Worm (Caenorhabditis elegans): Measurements from ENCODE around the gene nhr-3.

Gene nhr-3

DNA sequence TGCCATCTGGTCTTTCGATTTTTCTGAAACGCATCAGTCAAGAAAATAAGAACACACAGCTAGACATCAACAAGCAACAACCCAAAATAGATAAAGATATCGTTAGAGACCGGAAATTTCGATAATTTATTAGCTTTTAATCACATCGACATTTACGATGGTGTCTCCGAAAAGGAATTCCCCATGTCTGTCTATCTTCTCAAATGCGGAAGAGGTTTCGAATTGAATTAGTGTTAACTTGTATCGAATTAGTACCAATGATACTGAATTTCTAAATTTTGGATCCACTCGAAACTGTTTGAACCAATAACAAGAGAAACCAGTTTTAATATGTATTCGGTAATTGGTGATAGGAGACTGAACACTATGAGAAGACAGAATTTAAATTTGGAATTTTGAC, 23.7 kb upstream of the nhr-3 start:
- TF ChIP-seq die-1 (tag; optimal IDR thresholded peaks at IDR 0.05): no peak
- no peak for TF ChIP-seq akir-1 (GFP tag; optimal IDR thresholded peaks at IDR 0.05)
- TF ChIP-seq nfyb-1 (GFP tag; IDR thresholded peaks at IDR 0.05): no peak
- TF ChIP-seq pha-4 (tag; optimal IDR thresholded peaks at IDR 0.05): no peak
- no peak for TF ChIP-seq attf-6 (GFP tag; IDR thresholded peaks at IDR 0.05)
- TF ChIP-seq ccch-3 (GFP tag; optimal IDR thresholded peaks at IDR 0.05): no peak
- TF ChIP-seq Y95B8A.8 (GFP tag; IDR thresholded peaks at IDR 0.05): no peak

DNA sequence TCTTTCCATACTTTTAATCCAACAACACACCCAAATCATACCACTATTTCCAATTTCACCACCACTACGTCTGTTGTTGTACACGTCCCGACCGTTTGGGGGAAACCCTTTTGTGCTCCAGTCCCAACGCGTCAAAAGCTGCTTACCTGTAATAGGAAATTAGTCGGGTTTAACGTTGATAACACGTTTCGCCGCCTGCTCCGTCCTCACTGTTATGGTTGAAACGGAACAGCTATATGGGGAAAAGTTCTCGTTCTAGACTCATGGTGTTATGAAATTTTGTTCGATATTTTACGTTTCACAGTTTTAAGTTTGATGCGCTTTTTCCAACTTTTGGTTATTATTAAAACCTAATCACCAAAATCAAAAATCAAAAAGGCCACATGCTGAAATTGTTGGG, 22.4 kb upstream of the nhr-3 start:
- peak; percentile 34 for TF ChIP-seq nhr-80 (tag; optimal IDR thresholded peaks at IDR 0.05)
- TF ChIP-seq somi-1 (GFP tag; optimal IDR thresholded peaks at IDR 0.05): no peak
- no peak for TF ChIP-seq zfh-2 (GFP tag; conservative IDR thresholded peaks at IDR 0.05)

DNA sequence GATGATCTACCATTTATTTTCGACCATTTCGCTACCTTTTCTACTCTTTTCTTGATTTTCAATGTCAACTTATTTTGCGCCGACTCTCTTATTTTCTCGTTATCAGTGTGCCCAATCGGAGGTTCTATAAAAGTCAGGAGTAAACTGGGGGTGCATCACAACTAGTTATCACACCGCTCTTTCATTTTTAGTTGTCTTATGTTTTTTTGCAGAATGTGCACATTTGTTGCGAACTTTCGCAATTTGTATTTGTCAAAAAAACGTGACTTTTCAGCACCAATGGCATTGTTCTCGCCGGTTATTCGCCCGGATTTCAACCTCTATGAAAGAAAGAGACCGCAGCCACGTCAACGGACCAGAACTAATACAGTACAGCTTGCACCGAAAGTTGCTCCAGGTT, 20.7 kb upstream of the nhr-3 start:
- peak; percentile 35; the same call in 1 of the 2 replicates for TF ChIP-seq cebp-1 (GFP tag; IDR thresholded peaks at IDR 0.05)
- peak; percentile 57 for TF ChIP-seq cebp-1 (tag; optimal IDR thresholded peaks at IDR 0.05)
- TF ChIP-seq C17E4.6 (GFP tag; IDR thresholded peaks at IDR 0.05): no peak
- peak; percentile 38 for TF ChIP-seq nhr-80 (tag; optimal IDR thresholded peaks at IDR 0.05)
- TF ChIP-seq F23B12.7 (tag; optimal IDR thresholded peaks at IDR 0.05; ENCODE audit: insufficient read depth): no peak
- no peak for TF ChIP-seq madf-3 (GFP tag; IDR thresholded peaks at IDR 0.05)

DNA sequence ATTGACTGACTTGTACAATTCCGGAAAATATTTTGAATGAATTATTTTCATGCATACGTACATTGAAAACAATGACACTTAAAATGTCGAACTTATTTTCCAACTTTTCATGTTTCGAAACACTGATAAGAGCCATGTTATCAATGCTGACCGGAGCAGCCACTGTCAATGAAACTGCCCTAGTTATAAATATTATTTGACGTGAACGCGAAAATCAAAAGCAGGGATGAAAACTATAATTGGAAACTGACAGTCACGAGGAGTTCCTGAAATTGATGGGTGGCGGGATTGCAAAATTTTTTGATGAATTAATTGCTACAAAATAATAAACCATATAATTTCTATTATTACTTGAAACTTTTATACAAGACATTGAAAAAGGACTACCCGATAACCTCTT, 18.8 kb upstream of the nhr-3 start:
- TF ChIP-seq dpff-1 (tag; optimal IDR thresholded peaks at IDR 0.05): no peak
- no peak for TF ChIP-seq mes-4 (tag; optimal IDR thresholded peaks at IDR 0.05)
- TF ChIP-seq ets-4 (GFP tag; optimal IDR thresholded peaks at IDR 0.05): peak; percentile 10
- TF ChIP-seq pha-4 (tag; optimal IDR thresholded peaks at IDR 0.05): peak; percentile 27
- no peak for TF ChIP-seq madf-8 (GFP tag; conservative IDR thresholded peaks at IDR 0.05)
- peak; percentile 46 for TF ChIP-seq atf-7 (tag; optimal IDR thresholded peaks at IDR 0.05)
- no peak for TF ChIP-seq ccch-3 (GFP tag; optimal IDR thresholded peaks at IDR 0.05)
- no peak for TF ChIP-seq akir-1 (GFP tag; optimal IDR thresholded peaks at IDR 0.05)
- no peak for TF ChIP-seq unc-130 (GFP tag; optimal IDR thresholded peaks at IDR 0.05)
- TF ChIP-seq hmg-20 (GFP tag; IDR thresholded peaks at IDR 0.05): no peak
- 0 out of 2 replicates have a peak, but pooled peaks have one; percentile 20 for TF ChIP-seq egl-44 (GFP tag; IDR thresholded peaks at IDR 0.05)
- no peak for TF ChIP-seq snpc-1.3 (tag; optimal IDR thresholded peaks at IDR 0.05; ENCODE audit: insufficient read depth)
- no peak for TF ChIP-seq ceh-91 (GFP tag; IDR thresholded peaks at IDR 0.05)
- peak; percentile 90 for TF ChIP-seq nhr-80 (tag; optimal IDR thresholded peaks at IDR 0.05)
- peak; percentile 16; the same call in 1 of the 2 replicates for TF ChIP-seq cebp-1 (GFP tag; IDR thresholded peaks at IDR 0.05)
- TF ChIP-seq cebp-1 (tag; optimal IDR thresholded peaks at IDR 0.05): no peak
- TF ChIP-seq tbp1 (GFP tag; optimal IDR thresholded peaks at IDR 0.05): peak; percentile 1
- peak; percentile 28 for TF ChIP-seq madf-10 (tag; optimal IDR thresholded peaks at IDR 0.05)
- peak; percentile 37 for TF ChIP-seq ztf-22 (GFP tag; optimal IDR thresholded peaks at IDR 0.05)
- no peak for TF ChIP-seq snpc-4 (GFP tag; optimal IDR thresholded peaks at IDR 0.05)
- TF ChIP-seq snpc-4 (tag; optimal IDR thresholded peaks at IDR 0.05): peak in 1 of 4 experiments; percentile 31
- TF ChIP-seq let-607 (tag; optimal IDR thresholded peaks at IDR 0.05): peak; percentile 26 to 67

DNA sequence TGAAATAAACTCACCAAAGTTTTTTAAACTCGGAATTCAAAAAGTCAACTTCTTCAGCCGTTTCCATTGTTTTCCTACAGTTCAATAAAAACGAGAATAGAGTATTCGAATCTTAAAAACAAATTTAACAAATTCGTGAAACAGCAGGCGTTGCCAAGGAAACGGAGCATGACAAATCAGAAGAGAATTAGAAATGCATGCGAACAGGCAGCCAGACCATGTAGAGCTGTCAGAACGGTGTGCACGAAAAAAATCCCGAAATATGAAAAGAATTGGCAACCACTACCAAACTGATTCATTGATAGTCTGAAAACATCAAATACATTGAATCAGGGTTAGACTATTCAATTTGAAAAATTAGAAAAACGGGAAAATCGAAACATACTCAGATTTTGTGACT, 16.3 kb upstream of the nhr-3 start, which contains the start of gene fbxa-81:
TSS of gene fbxa-81 (minus strand) at position 101 of the 400 bp plus-strand sequence.
- no peak for TF ChIP-seq nhr-120 (GFP tag; IDR thresholded peaks at IDR 0.05)
- no peak for TF ChIP-seq nhr-90 (tag; optimal IDR thresholded peaks at IDR 0.05)
- no peak for TF ChIP-seq attf-6 (GFP tag; IDR thresholded peaks at IDR 0.05)

Measured in whole organism, young adult.